Worm (Caenorhabditis elegans) whole organism, early embryonic: ENCODE results near the gene ent-3.

ENCODE experiments used
- B0310.2 ChIP-seq: sonication (generic microtip); optimal IDR thresholded peaks from 2 replicates; lab custom pipeline; 2016; ENCODE audit warnings: mild to moderate bottlenecking, missing genetic modification characterization, missing compliant biosample characterization
- ama-1 ChIP-seq: fragments of 150-350 bp; optimal IDR thresholded peaks from 2 replicates; lab custom pipeline; 2014
- ceh-36 ChIP-seq: sonication (generic microtip); optimal IDR thresholded peaks from 2 replicates; lab custom pipeline; 2016; ENCODE audit warnings: missing genetic modification characterization, inconsistent platforms, missing compliant biosample characterization
- flt-1 ChIP-seq: fragments of 200-800 bp; sonication (Bioruptor generic); IDR thresholded peaks from 2 replicates; pipeline ENCODE4 v1.3.6; 2022; ENCODE audit warnings: missing genetic modification characterization, missing compliant biosample characterization
- pes-1 ChIP-seq: fragments of 200-800 bp; sonication (Bioruptor generic); IDR thresholded peaks from 2 replicates; pipeline ENCODE4 v1.3.6; 2022; ENCODE audit warnings: missing genetic modification reagents, missing genetic modification characterization, missing compliant biosample characterization
- scrt-1 ChIP-seq: fragments of 200-800 bp; sonication (Bioruptor generic); IDR thresholded peaks from 2 replicates; pipeline ENCODE4 v1.3.6; 2022; ENCODE audit warnings: missing genetic modification characterization, missing compliant biosample characterization
- sea-1 ChIP-seq: fragments of 200-800 bp; sonication (Bioruptor generic); conservative IDR thresholded peaks from 2 replicates; pipeline ENCODE4 v1.3.6; 2022; ENCODE audit warnings: missing genetic modification characterization, missing compliant biosample characterization
- tbx-11 ChIP-seq: fragments of 200-800 bp; sonication (Bioruptor generic); IDR thresholded peaks from 2 replicates; pipeline ENCODE4 v1.3.6; 2022; ENCODE audit warnings: missing genetic modification characterization, missing compliant biosample characterization
- tbx-37 ChIP-seq: fragments of 200-800 bp; sonication (Bioruptor generic); conservative IDR thresholded peaks from 2 replicates; pipeline ENCODE4 v1.3.6; 2022; ENCODE audit warnings: missing genetic modification reagents, missing genetic modification characterization, missing compliant biosample characterization

DNA sequence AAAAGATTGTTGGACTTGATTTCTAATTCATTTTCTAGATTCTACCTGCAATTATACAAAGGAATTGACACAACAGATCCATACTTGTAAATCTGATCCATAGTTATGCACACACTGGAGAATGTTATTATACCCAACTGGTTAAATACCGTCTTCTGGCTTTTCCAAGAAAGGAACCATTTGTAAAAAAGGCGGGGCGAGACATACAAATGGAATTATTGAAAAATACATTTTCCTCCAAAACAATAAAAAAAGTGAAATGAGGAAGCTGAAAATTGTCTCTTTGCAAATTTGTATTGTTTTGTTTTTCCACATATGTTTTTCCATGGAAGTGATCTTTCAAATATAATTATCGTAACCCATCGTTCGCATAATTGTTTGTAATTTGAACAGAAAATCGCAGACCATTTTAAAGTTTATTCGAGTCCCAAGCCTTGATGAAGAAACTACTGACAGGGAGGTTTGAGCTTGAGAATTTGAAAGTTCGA, 46.4 kb upstream of the ent-3 start, which contains the start of the genes srt-74 and F40G12.9:
- TF ChIP-seq flt-1 (GFP tag; lab: Robert Waterston, UW) (no peak), ama-1 (no peak), tbx-11 (no peak), pes-1 (GFP tag; lab: Robert Waterston, UW) (no peak), scrt-1 (GFP tag; lab: Robert Waterston, UW) (no peak), tbx-37 (no peak), sea-1 (GFP tag; lab: Robert Waterston, UW) (no peak), B0310.2 (tag; lab: Kevin White, UChicago) (no peak), ceh-36 (no peak)
